Worm (Caenorhabditis elegans) whole organism, L4 larva: ENCODE data around the gene R09E10.1.

Experiments used
- F26F4.8 ChIP-seq: fragments of 200-800 bp; sonication (Bioruptor generic); conservative IDR thresholded peaks from 2 replicates; pipeline ENCODE4 v1.3.6; 2022; ENCODE audit warnings: missing genetic modification characterization, missing compliant biosample characterization
- F49E8.2 ChIP-seq: sonication (generic microtip); optimal IDR thresholded peaks from 2 replicates; lab custom pipeline; 2016; ENCODE audit warnings: missing compliant biosample characterization, mild to moderate bottlenecking, missing genetic modification characterization, borderline replicate concordance
- aly-2 ChIP-seq: sonication (generic microtip); optimal IDR thresholded peaks from 2 replicates; lab custom pipeline; 2018; ENCODE audit warnings: missing biosample characterization, missing genetic modification characterization
- ama-1 ChIP-seq: fragments of 150-350 bp; optimal IDR thresholded peaks from 2 replicates; lab custom pipeline; 2014; ENCODE audit warnings: inconsistent platforms, mixed read lengths
- daf-12 ChIP-seq: fragments of 150-350 bp; optimal IDR thresholded peaks from 2 replicates; lab custom pipeline; 2014; ENCODE audit warnings: missing biosample characterization, missing genetic modification reagents, missing genetic modification characterization
- egl-27 ChIP-seq: sonication (generic microtip); optimal IDR thresholded peaks from 3 replicates; lab custom pipeline; 2017; ENCODE audit warnings: missing biosample characterization, missing genetic modification reagents, missing genetic modification characterization
- hlh-30 ChIP-seq: sonication (generic microtip); optimal IDR thresholded peaks from 2 replicates; lab custom pipeline; 2017; ENCODE audit warnings: antibody characterized with exemption, mild to moderate bottlenecking, missing genetic modification characterization, missing compliant biosample characterization; ENCODE audit not compliant: insufficient read depth
- nhr-25 ChIP-seq: sonication (generic microtip); optimal IDR thresholded peaks from 2 replicates; lab custom pipeline; 2017; ENCODE audit warnings: missing genetic modification characterization, mild to moderate bottlenecking, missing compliant biosample characterization, antibody characterized with exemption, moderate library complexity, borderline replicate concordance; ENCODE audit not compliant: insufficient read depth
- nhr-76 ChIP-seq: fragments of 150-350 bp; optimal IDR thresholded peaks from 2 replicates; lab custom pipeline; 2014; ENCODE audit warnings: missing biosample characterization, missing genetic modification characterization
- unc-39 ChIP-seq: sonication (generic microtip); optimal IDR thresholded peaks from 2 replicates; lab custom pipeline; 2017; ENCODE audit warnings: missing biosample characterization, missing genetic modification characterization
- zag-1 ChIP-seq: fragments of 150-350 bp; optimal IDR thresholded peaks from 2 replicates; lab custom pipeline; 2014; ENCODE audit warnings: missing biosample characterization, missing genetic modification characterization

- no peak for TF ChIP-seq aly-2 (tag; lab: Kevin White, UChicago)
- TF ChIP-seq nhr-25 (tag; lab: Kevin White, UChicago), result no peak
- no peak for TF ChIP-seq daf-12
- TF ChIP-seq hlh-30 (tag; lab: Kevin White, UChicago), result no peak
- no peak for TF ChIP-seq F49E8.2
- no peak for TF ChIP-seq egl-27 (tag; lab: Kevin White, UChicago)
- no peak for TF ChIP-seq unc-39
- TF ChIP-seq ama-1, result no peak
- no peak for TF ChIP-seq nhr-76 (tag; lab: Kevin White, UChicago)
- no peak for TF ChIP-seq zag-1 (tag; lab: Kevin White, UChicago)
- no peak for TF ChIP-seq F26F4.8 (GFP tag; lab: Robert Waterston, UW)
Measured at ce11 chrIV:10345486-10345885, 22.9 kb upstream of the R09E10.1 start.
